Worm (Caenorhabditis elegans) whole organism, late embryonic: ENCODE measurements around the gene cutl-18.

Experiments used
- ceh-45 ChIP-seq: fragments of 200-800 bp; sonication (Bioruptor generic); IDR thresholded peaks from 2 replicates; pipeline ENCODE4 v1.3.6; 2022; ENCODE audit warnings: missing genetic modification reagents, missing genetic modification characterization, missing compliant biosample characterization
- ceh-6 ChIP-seq: fragments of 200-800 bp; sonication (Bioruptor generic); optimal IDR thresholded peaks from 2 replicates; lab custom pipeline; 2018; ENCODE audit warnings: mild to moderate bottlenecking, missing genetic modification characterization, missing compliant biosample characterization
- lim-6 ChIP-seq: sonication (generic microtip); optimal IDR thresholded peaks from 2 replicates; lab custom pipeline; 2016; ENCODE audit warnings: missing genetic modification characterization, missing compliant biosample characterization
- pqm-1 ChIP-seq: sonication (generic microtip); optimal IDR thresholded peaks from 2 replicates; lab custom pipeline; 2016; ENCODE audit warnings: missing genetic modification characterization, missing compliant biosample characterization

DNA sequence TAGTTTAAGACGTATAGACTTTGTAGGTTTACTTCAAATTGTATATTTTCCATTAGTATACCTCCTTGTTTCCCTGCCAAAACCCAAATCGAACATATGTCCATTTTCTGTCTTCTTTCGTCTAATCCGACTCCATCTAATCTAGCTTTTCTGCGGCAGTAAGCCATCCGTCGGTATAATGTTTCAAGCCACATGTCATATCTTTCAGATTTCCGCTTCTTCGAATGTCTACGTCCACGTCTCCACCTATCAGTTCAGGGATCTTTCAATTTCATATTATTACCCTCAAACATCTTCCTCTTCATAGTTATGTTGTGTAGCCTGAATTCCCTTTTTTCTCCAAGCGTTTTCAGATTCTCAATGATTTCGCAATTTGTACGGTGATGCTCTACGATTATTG, 27.4 kb upstream of the cutl-18 start:
- TF ChIP-seq ceh-6 (GFP tag; lab: Kevin White, UChicago) (no peak), ceh-45 (GFP tag; lab: Robert Waterston, UW) (no peak), lim-6 (tag; lab: Kevin White, UChicago) (no peak), pqm-1 (tag; lab: Kevin White, UChicago) (no peak)
